Fruit fly (Drosophila melanogaster): Measurements from ENCODE around the gene Rev1.

Rev1 gene

dm6 chr3L:642146-642864, 11.9 kb upstream of the Rev1 start (continued):
- no peak for TF ChIP-seq Taf1 (GFP tag; IDR thresholded peaks at IDR 0.05)
- TF ChIP-seq CG9609 (GFP tag; optimal IDR thresholded peaks at IDR 0.05), result no peak
- TF ChIP-seq CG11456 (GFP tag; IDR thresholded peaks at IDR 0.05), result no peak
- no peak; the same call in 1 of the 2 replicates for TF ChIP-seq aop (GFP tag; IDR thresholded peaks at IDR 0.05)
- TF ChIP-seq CG12155 (GFP tag; optimal IDR thresholded peaks at IDR 0.05), result peak; percentile 29
- TF ChIP-seq stc (GFP tag; IDR thresholded peaks at IDR 0.05), result no peak; the same call in 1 of the 2 replicates
- no peak for TF ChIP-seq Hsf (GFP tag; optimal IDR thresholded peaks at IDR 0.05)
- no peak for TF ChIP-seq gsb (GFP tag; IDR thresholded peaks at IDR 0.05)
- TF ChIP-seq MTF-1 (GFP tag; optimal IDR thresholded peaks at IDR 0.05; ENCODE audit: borderline replicate concordance), result no peak
- peak; percentile 66 for TF ChIP-seq PHDP (tag; optimal IDR thresholded peaks at IDR 0.05)
- TF ChIP-seq CG17186 (GFP tag; optimal IDR thresholded peaks at IDR 0.05), result no peak
- TF ChIP-seq CG12942 (GFP tag; optimal IDR thresholded peaks at IDR 0.05), result peak; percentile 34
- no peak for TF ChIP-seq CG11696 (GFP tag; IDR thresholded peaks at IDR 0.05)
- TF ChIP-seq jumu (GFP tag; optimal IDR thresholded peaks at IDR 0.05), result no peak
- TF ChIP-seq CG13287 (GFP tag; IDR thresholded peaks at IDR 0.05; ENCODE audit: partially characterized antibody), result no peak
- TF ChIP-seq hkb (optimal IDR thresholded peaks at IDR 0.05), result no peak
- no peak for TF ChIP-seq hkb (GFP tag; IDR thresholded peaks at IDR 0.05)
- peak; percentile 52 for TF ChIP-seq CG10366 (GFP tag; IDR thresholded peaks at IDR 0.05)
- no peak for TF ChIP-seq Bdp1 (GFP tag; optimal IDR thresholded peaks at IDR 0.05)
- no peak for TF ChIP-seq HLHmδ (GFP tag; optimal IDR thresholded peaks at IDR 0.05)
- TF ChIP-seq tll (GFP tag; optimal IDR thresholded peaks at IDR 0.05), result no peak
- TF ChIP-seq CG3163 (GFP tag; optimal IDR thresholded peaks at IDR 0.05), result no peak
- peak; percentile 3 for TF ChIP-seq zen (tag; optimal IDR thresholded peaks at IDR 0.05)
- TF ChIP-seq dimm (GFP tag; IDR thresholded peaks at IDR 0.05), result no peak
- TF ChIP-seq CG12391 (tag; optimal IDR thresholded peaks at IDR 0.05), result peak; percentile 70
- no peak for TF ChIP-seq CG17568 (GFP tag; optimal IDR thresholded peaks at IDR 0.05)
- no peak for TF ChIP-seq gfzf (GFP tag; optimal IDR thresholded peaks at IDR 0.05)
- TF ChIP-seq caup (GFP tag; optimal IDR thresholded peaks at IDR 0.05; ENCODE audit: severe bottlenecking), result no peak
- peak; percentile 34; the same call in 1 of the 2 replicates for TF ChIP-seq sisA (GFP tag; IDR thresholded peaks at IDR 0.05)
- TF ChIP-seq CG8359 (GFP tag; optimal IDR thresholded peaks at IDR 0.05; ENCODE audit: borderline replicate concordance), result peak; percentile 12
- TF ChIP-seq Bteb2 (GFP tag; optimal IDR thresholded peaks at IDR 0.05), result no peak
- TF ChIP-seq croc (GFP tag; conservative IDR thresholded peaks at IDR 0.05), result peak; percentile 34; the same call in 1 of the 3 replicates
- TF ChIP-seq rib (GFP tag; IDR thresholded peaks at IDR 0.05), result no peak
- TF ChIP-seq CG14965 (GFP tag; optimal IDR thresholded peaks at IDR 0.05; ENCODE audit: borderline replicate concordance), result no peak
- TF ChIP-seq CG1792 (GFP tag; optimal IDR thresholded peaks at IDR 0.05), result no peak
- TF ChIP-seq Pdp1 (GFP tag; optimal IDR thresholded peaks at IDR 0.05), result no peak
- 0 out of 2 replicates have a peak, but pooled peaks have one; percentile 22 for TF ChIP-seq ssp (GFP tag; IDR thresholded peaks at IDR 0.05)
- no peak for TF ChIP-seq Elba2 (GFP tag; optimal IDR thresholded peaks at IDR 0.05)
- no peak for TF ChIP-seq CG1603 (tag; optimal IDR thresholded peaks at IDR 0.05)
- no peak for TF ChIP-seq sr (GFP tag; IDR thresholded peaks at IDR 0.05)
- peak; percentile 62 for TF ChIP-seq Meics (GFP tag; optimal IDR thresholded peaks at IDR 0.05)
- TF ChIP-seq CG17912 (GFP tag; optimal IDR thresholded peaks at IDR 0.05), result no peak
- TF ChIP-seq dpn (GFP tag; optimal IDR thresholded peaks at IDR 0.05), result peak in 1 of 2 experiments; percentile 50
- no peak for TF ChIP-seq Opbp (GFP tag; IDR thresholded peaks at IDR 0.05; ENCODE audit: partially characterized antibody)
- peak; percentile 7; the same call in 1 of the 3 replicates for TF ChIP-seq CG2199 (GFP tag; IDR thresholded peaks at IDR 0.05)
- TF ChIP-seq gem (tag; optimal IDR thresholded peaks at IDR 0.05), result peak; percentile 85
- TF ChIP-seq CG2889 (GFP tag; IDR thresholded peaks at IDR 0.05), result 0 out of 3 replicates have a peak, but pooled peaks have one; percentile 24
- peak; percentile 48 for TF ChIP-seq ara (GFP tag; IDR thresholded peaks at IDR 0.05)
- no peak for TF ChIP-seq CG32772 (GFP tag; IDR thresholded peaks at IDR 0.05)
